Worm (Caenorhabditis elegans): ENCODE results near the gene F41C3.8.
A peak's percentile ranks its signal among the peaks of the same experiment; 100 is the strongest.

The F41C3.8 gene

DNA sequence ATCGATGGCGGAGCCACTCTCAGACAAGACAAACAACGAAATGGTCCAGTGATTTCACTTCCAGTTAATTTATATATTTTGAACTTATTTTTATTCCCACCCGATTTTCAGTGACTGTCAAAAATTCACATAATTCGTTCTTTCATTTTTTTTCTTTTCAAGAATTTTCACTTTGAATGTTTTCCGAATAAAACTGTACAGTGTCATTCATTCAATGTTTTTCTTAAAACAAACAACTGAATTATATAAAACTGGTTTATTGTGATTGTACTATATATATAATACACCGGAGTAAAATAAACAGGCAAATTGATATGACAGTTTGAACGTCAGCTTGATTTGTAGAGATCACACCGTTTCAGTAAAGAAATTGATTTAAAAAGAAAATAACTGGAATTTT lies 12.8 kb upstream of the F41C3.8 start:
- TF ChIP-seq lir-3 (tag; optimal IDR thresholded peaks at IDR 0.05; ENCODE audit: poor library complexity) (no peak), ama-1 (optimal IDR thresholded peaks at IDR 0.05) (no peak), Y116A8C.19 (tag; optimal IDR thresholded peaks at IDR 0.05; ENCODE audit: borderline replicate concordance) (no peak), egl-13 (tag; optimal IDR thresholded peaks at IDR 0.05) (no peak), aha-1 (tag; optimal IDR thresholded peaks at IDR 0.05) (no peak), ceh-82 (tag; optimal IDR thresholded peaks at IDR 0.05) (no peak), ceh-90 (tag; optimal IDR thresholded peaks at IDR 0.05) (no peak), nhr-84 (tag; optimal IDR thresholded peaks at IDR 0.05) (no peak), zip-4 (GFP tag; optimal IDR thresholded peaks at IDR 0.05) (no peak), irx-1 (tag; optimal IDR thresholded peaks at IDR 0.05) (no peak), mep-1 (tag; optimal IDR thresholded peaks at IDR 0.05) (no peak)

DNA sequence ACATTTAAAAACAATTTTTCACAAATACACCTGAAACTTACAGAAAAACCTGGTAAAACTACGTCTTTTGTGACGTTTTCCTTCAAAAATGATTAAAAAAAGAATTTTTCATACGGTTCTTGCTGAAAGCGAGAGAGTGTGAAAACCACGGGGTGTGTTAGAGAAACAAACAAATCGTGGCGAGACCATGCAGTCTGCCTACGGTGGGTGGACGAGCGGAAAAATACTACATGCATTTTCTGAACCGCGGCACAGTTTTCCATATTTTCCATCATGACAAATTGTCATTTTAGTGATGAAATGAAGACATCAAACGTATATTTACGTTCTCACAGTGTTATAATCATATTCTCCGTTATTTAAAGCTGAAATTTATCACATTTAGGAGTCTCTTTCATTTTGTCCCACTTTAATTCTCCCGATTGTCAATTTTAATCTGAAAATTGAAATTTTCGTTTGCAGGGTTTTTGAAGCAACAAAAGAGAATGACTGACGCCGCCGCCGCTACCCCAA lies 9.4 kb upstream of the F41C3.8 start, which contains the start of the genes F10G7.9 and tsn-1:
Gene F10G7.9 (minus strand): TSS at position 127 of the 513 bp plus-strand sequence.
Gene tsn-1 (plus strand): TSS at position 463 of the 513 bp plus-strand sequence.
- peak; percentile 68 for TF ChIP-seq lin-14 (GFP tag; optimal IDR thresholded peaks at IDR 0.05)
- TF ChIP-seq tbx-2 (tag; optimal IDR thresholded peaks at IDR 0.05) = peak; percentile 45
- no peak for TF ChIP-seq C04F5.9 (tag; optimal IDR thresholded peaks at IDR 0.05)
- TF ChIP-seq efl-1 (optimal IDR thresholded peaks at IDR 0.05) = peak; percentile 80 to 87
- peak; percentile 70 to 96 for TF ChIP-seq efl-1 (GFP tag; optimal IDR thresholded peaks at IDR 0.05 in 1 of 2)
- peak; percentile 59 for TF ChIP-seq skn-1 (tag; optimal IDR thresholded peaks at IDR 0.05)
- TF ChIP-seq mep-1 (tag; optimal IDR thresholded peaks at IDR 0.05) = no peak
- peak; percentile 21 to 62 (median 38) for TF ChIP-seq ceh-82 (tag; optimal IDR thresholded peaks at IDR 0.05)
- no peak for TF ChIP-seq pqm-1 (tag; optimal IDR thresholded peaks at IDR 0.05)
- no peak for TF ChIP-seq Y116A8C.19 (tag; optimal IDR thresholded peaks at IDR 0.05; ENCODE audit: borderline replicate concordance)
- no peak for TF ChIP-seq fkh-4 (tag; optimal IDR thresholded peaks at IDR 0.05; ENCODE audit: borderline replicate concordance)
- TF ChIP-seq lsy-2 (tag; optimal IDR thresholded peaks at IDR 0.05) = peak; percentile 93 to 98
- peak; percentile 41 for TF ChIP-seq F16B12.6 (tag; optimal IDR thresholded peaks at IDR 0.05)
- peak; percentile 2 for TF ChIP-seq nhr-90 (tag; optimal IDR thresholded peaks at IDR 0.05; ENCODE audit: poor library complexity)
- TF ChIP-seq dsc-1 (tag; optimal IDR thresholded peaks at IDR 0.05) = no peak
- TF ChIP-seq C34B4.2 (tag; optimal IDR thresholded peaks at IDR 0.05) = no peak
- TF ChIP-seq unc-130 (tag; optimal IDR thresholded peaks at IDR 0.05) = peak; percentile 32
- TF ChIP-seq fos-1 (tag; optimal IDR thresholded peaks at IDR 0.05) = no peak
- TF ChIP-seq unc-86 (tag; optimal IDR thresholded peaks at IDR 0.05) = peak; percentile 33
- TF ChIP-seq sox-4 (tag; optimal IDR thresholded peaks at IDR 0.05) = no peak
- peak; percentile 58 for TF ChIP-seq nhr-20 (tag; optimal IDR thresholded peaks at IDR 0.05)
- peak; percentile 50 for TF ChIP-seq lin-13 (GFP tag; optimal IDR thresholded peaks at IDR 0.05)
- TF ChIP-seq lin-15B (tag; optimal IDR thresholded peaks at IDR 0.05) = peak; percentile 46
- peak; percentile 57 to 76 (median 72) for TF ChIP-seq dpl-1 (GFP tag; optimal IDR thresholded peaks at IDR 0.05)
- peak; percentile 37 for TF ChIP-seq elt-2 (tag; optimal IDR thresholded peaks at IDR 0.05)
- TF ChIP-seq mdl-1 (tag; optimal IDR thresholded peaks at IDR 0.05) = peak in 1 of 2 experiments; percentile 59
- no peak for TF ChIP-seq hlh-4 (tag; optimal IDR thresholded peaks at IDR 0.05)
- peak; percentile 44; the same call in 1 of the 2 replicates for TF ChIP-seq nhr-19 (GFP tag; conservative IDR thresholded peaks at IDR 0.05)
- TF ChIP-seq swsn-7 (tag; optimal IDR thresholded peaks at IDR 0.05) = peak; percentile 47
- no peak for TF ChIP-seq tlp-1 (tag; optimal IDR thresholded peaks at IDR 0.05)
- TF ChIP-seq isw-1 (GFP tag; IDR thresholded peaks at IDR 0.05) = peak; percentile 50
- no peak for TF ChIP-seq nhr-237 (tag; optimal IDR thresholded peaks at IDR 0.05)
- peak; percentile 61 to 86 for TF ChIP-seq lin-35 (GFP tag; optimal IDR thresholded peaks at IDR 0.05)
- peak; percentile 49 for TF ChIP-seq xbp-1 (tag; optimal IDR thresholded peaks at IDR 0.05)
- TF ChIP-seq nhr-71 (tag; optimal IDR thresholded peaks at IDR 0.05) = peak; percentile 71
- no peak for TF ChIP-seq fkh-8 (tag; optimal IDR thresholded peaks at IDR 0.05)
- no peak for TF ChIP-seq fkh-10 (GFP tag; optimal IDR thresholded peaks at IDR 0.05)
- no peak for TF ChIP-seq unc-30 (tag; optimal IDR thresholded peaks at IDR 0.05)
- TF ChIP-seq egl-13 (tag; optimal IDR thresholded peaks at IDR 0.05) = no peak
- peak; percentile 48 for TF ChIP-seq C16A3.4 (tag; optimal IDR thresholded peaks at IDR 0.05)
- TF ChIP-seq nhr-85 (tag) = peak; percentile 74
- TF ChIP-seq ceh-8 (GFP tag; optimal IDR thresholded peaks at IDR 0.05) = no peak
- TF ChIP-seq ztf-11 (tag; optimal IDR thresholded peaks at IDR 0.05) = no peak
- peak; percentile 69 for TF ChIP-seq rnt-1 (tag; optimal IDR thresholded peaks at IDR 0.05)
- TF ChIP-seq nhr-28 (tag; optimal IDR thresholded peaks at IDR 0.05) = no peak
